Fruit fly (Drosophila melanogaster): ENCODE results near the gene Naa40.

Gene Naa40

dm6 chr3R:29725577-29726240, 959 bp upstream of the Naa40 start, which contains the start of gene Kul (continued):
- 0 out of 3 replicates have a peak, but pooled peaks have one; percentile 18 for TF ChIP-seq ci (GFP tag; IDR thresholded peaks at IDR 0.05)
- no peak for TF ChIP-seq HLH4C (GFP tag; IDR thresholded peaks at IDR 0.05; ENCODE audit: partially characterized antibody)
- TF ChIP-seq wek (GFP tag; optimal IDR thresholded peaks at IDR 0.05) = no peak
- no peak for TF ChIP-seq Nf-YA (GFP tag; IDR thresholded peaks at IDR 0.05)
- peak; percentile 28; the same call in 1 of the 2 replicates for TF ChIP-seq Ptx1 (GFP tag; IDR thresholded peaks at IDR 0.05)
- peak; percentile 82 for TF ChIP-seq pzg (GFP tag; optimal IDR thresholded peaks at IDR 0.05)
- TF ChIP-seq Hr39 (optimal IDR thresholded peaks at IDR 0.05) = no peak
- peak; percentile 5 to 41 for TF ChIP-seq dpn (GFP tag; optimal IDR thresholded peaks at IDR 0.05)
- no peak for TF ChIP-seq Stat92E (GFP tag; optimal IDR thresholded peaks at IDR 0.05)
- no peak for TF ChIP-seq ind (GFP tag; optimal IDR thresholded peaks at IDR 0.05)
- no peak for TF ChIP-seq HHEX (GFP tag; optimal IDR thresholded peaks at IDR 0.05)
- no peak for TF ChIP-seq Mad (GFP tag; optimal IDR thresholded peaks at IDR 0.05)
- TF ChIP-seq ap (GFP tag; IDR thresholded peaks at IDR 0.05) = 0 out of 2 replicates have a peak, but pooled peaks have one; percentile 15
- no peak for TF ChIP-seq C15 (GFP tag; IDR thresholded peaks at IDR 0.05)
- no peak for TF ChIP-seq Lpt (GFP tag; optimal IDR thresholded peaks at IDR 0.05)
- TF ChIP-seq CG9797 (GFP tag; optimal IDR thresholded peaks at IDR 0.05) = peak; percentile 77
- peak; percentile 40 for TF ChIP-seq Sry-δ (GFP tag; optimal IDR thresholded peaks at IDR 0.05)
- 0 out of 2 replicates have a peak, but pooled peaks have one; percentile 16 for TF ChIP-seq ara (GFP tag; IDR thresholded peaks at IDR 0.05)
- TF ChIP-seq lilli (GFP tag; optimal IDR thresholded peaks at IDR 0.05) = peak; percentile 5
- no peak for TF ChIP-seq CG31365 (tag; optimal IDR thresholded peaks at IDR 0.05)
- no peak for TF ChIP-seq esg (GFP tag; conservative IDR thresholded peaks at IDR 0.05)
- TF ChIP-seq zfh2 (GFP tag; optimal IDR thresholded peaks at IDR 0.05) = peak; percentile 2
- TF ChIP-seq CG14965 (GFP tag; optimal IDR thresholded peaks at IDR 0.05; ENCODE audit: borderline replicate concordance) = no peak
- no peak for TF ChIP-seq CG14860 (GFP tag; IDR thresholded peaks at IDR 0.05; ENCODE audit: partially characterized antibody)
- TF ChIP-seq dm (GFP tag; optimal IDR thresholded peaks at IDR 0.05) = peak; percentile 26
- TF ChIP-seq CG18619 (GFP tag; optimal IDR thresholded peaks at IDR 0.05) = peak; percentile 18
- TF ChIP-seq oc (tag; optimal IDR thresholded peaks at IDR 0.05) = no peak
- no peak for TF ChIP-seq CG8944 (GFP tag; optimal IDR thresholded peaks at IDR 0.05)
- TF ChIP-seq dmrt11E (tag; optimal IDR thresholded peaks at IDR 0.05) = no peak
- TF ChIP-seq repo (GFP tag; optimal IDR thresholded peaks at IDR 0.05) = no peak
- TF ChIP-seq CG18599 (GFP tag; optimal IDR thresholded peaks at IDR 0.05) = no peak
- peak; percentile 28; the same call in 1 of the 3 replicates for TF ChIP-seq knrl (GFP tag; IDR thresholded peaks at IDR 0.05; ENCODE audit: partially characterized antibody)
- TF ChIP-seq gcm2 (GFP tag; optimal IDR thresholded peaks at IDR 0.05) = peak; percentile 9
- TF ChIP-seq amos (GFP tag; IDR thresholded peaks at IDR 0.05; ENCODE audit: partially characterized antibody) = 0 out of 2 replicates have a peak, but pooled peaks have one; percentile 36
- TF ChIP-seq p53 (GFP tag; optimal IDR thresholded peaks at IDR 0.05) = no peak
- TF ChIP-seq ash1 (GFP tag; optimal IDR thresholded peaks at IDR 0.05) = no peak
- TF ChIP-seq YL-1 (GFP tag; optimal IDR thresholded peaks at IDR 0.05) = no peak
- TF ChIP-seq Six4 (GFP tag; optimal IDR thresholded peaks at IDR 0.05) = no peak
- no peak for TF ChIP-seq abd-A (tag; optimal IDR thresholded peaks at IDR 0.05)
- no peak for TF ChIP-seq CG5953 (GFP tag; IDR thresholded peaks at IDR 0.05)
- peak; percentile 30 for TF ChIP-seq BEAF-32 (GFP tag; optimal IDR thresholded peaks at IDR 0.05)
- TF ChIP-seq Doc3 (GFP tag; IDR thresholded peaks at IDR 0.05; ENCODE audit: partially characterized antibody) = no peak
- no peak for TF ChIP-seq shn (GFP tag; optimal IDR thresholded peaks at IDR 0.05)
- TF ChIP-seq vnd (GFP tag; IDR thresholded peaks at IDR 0.05; ENCODE audit: partially characterized antibody) = 0 out of 3 replicates have a peak, but pooled peaks have one; percentile 13
- no peak for TF ChIP-seq ab (GFP tag; optimal IDR thresholded peaks at IDR 0.05)
- TF ChIP-seq Myb (GFP tag; optimal IDR thresholded peaks at IDR 0.05) = peak; percentile 88
- no peak for TF ChIP-seq B-H1 (GFP tag; IDR thresholded peaks at IDR 0.05)
- TF ChIP-seq org-1 (GFP tag; optimal IDR thresholded peaks at IDR 0.05) = no peak
- no peak for TF ChIP-seq Blimp-1 (GFP tag; optimal IDR thresholded peaks at IDR 0.05)
